Worm (Caenorhabditis elegans): Measurements from ENCODE around the gene syx-5.

syx-5 gene

ce11 chrV:11789474-11789873 lies 24.8 kb downstream of the syx-5 start, which contains the start of gene D2023.1:
TSS of gene D2023.1 (plus strand) at chrV:11789550.
- TF ChIP-seq atf-7 (tag; optimal IDR thresholded peaks at IDR 0.05): no peak
- no peak for TF ChIP-seq hsf-1 (GFP tag; IDR thresholded peaks at IDR 0.05)
- TF ChIP-seq K11D2.4 (GFP tag; IDR thresholded peaks at IDR 0.05): no peak
- TF ChIP-seq pbrm-1 (GFP tag; IDR thresholded peaks at IDR 0.05): no peak
- no peak for TF ChIP-seq let-607 (tag; optimal IDR thresholded peaks at IDR 0.05)
- TF ChIP-seq sptf-2 (GFP tag; optimal IDR thresholded peaks at IDR 0.05): no peak

- TF ChIP-seq ets-4 (GFP tag; optimal IDR thresholded peaks at IDR 0.05) (no peak), ztf-25 (GFP tag; IDR thresholded peaks at IDR 0.05) (no peak), ZK185.1 (tag; optimal IDR thresholded peaks at IDR 0.05; ENCODE audit: poor library complexity, severe bottlenecking) (no peak), ceh-40 (GFP tag; IDR thresholded peaks at IDR 0.05) (no peak), attf-3 (GFP tag; conservative IDR thresholded peaks at IDR 0.05) (no peak), snpc-1.3 (tag; optimal IDR thresholded peaks at IDR 0.05; ENCODE audit: insufficient read depth) (no peak), ceh-79 (tag; optimal IDR thresholded peaks at IDR 0.05) (no peak), lsl-1 (GFP tag; optimal IDR thresholded peaks at IDR 0.05) (no peak), bed-2 (GFP tag; IDR thresholded peaks at IDR 0.05) (no peak), hrde-1 (tag; optimal IDR thresholded peaks at IDR 0.05; ENCODE audit: borderline replicate concordance) (no peak), fkh-3 (tag; optimal IDR thresholded peaks at IDR 0.05) (no peak), snpc-3.4 (tag; optimal IDR thresholded peaks at IDR 0.05) (no peak), B0336.3 (GFP tag; IDR thresholded peaks at IDR 0.05) (no peak), ztf-6 (GFP tag; IDR thresholded peaks at IDR 0.05) (no peak), ekl-4 (GFP tag; IDR thresholded peaks at IDR 0.05) (no peak)
Measured at ce11 chrV:11794172-11794571, 29.5 kb downstream of the syx-5 start.

ce11 chrV:11795352-11795751 lies 30.6 kb downstream of the syx-5 start:
- TF ChIP-seq lag-1 (GFP tag; IDR thresholded peaks at IDR 0.05) (no peak), Y67H2A.10 (GFP tag; conservative IDR thresholded peaks at IDR 0.05) (no peak), F52B5.7 (tag; optimal IDR thresholded peaks at IDR 0.05) (no peak), dox-1 (GFP tag; IDR thresholded peaks at IDR 0.05) (no peak), T07F8.4 (tag; optimal IDR thresholded peaks at IDR 0.05) (no peak), nfya-1 (tag; optimal IDR thresholded peaks at IDR 0.05; ENCODE audit: borderline replicate concordance, insufficient read depth) (no peak), madf-10 (tag; optimal IDR thresholded peaks at IDR 0.05) (no peak), ceh-40 (GFP tag; IDR thresholded peaks at IDR 0.05) (no peak), K12H6.12 (tag; optimal IDR thresholded peaks at IDR 0.05) (no peak), F22D6.2 (tag; optimal IDR thresholded peaks at IDR 0.05) (no peak), aptf-2 (GFP tag; conservative IDR thresholded peaks at IDR 0.05) (no peak), K11D2.4 (GFP tag; IDR thresholded peaks at IDR 0.05) (no peak), akir-1 (GFP tag; optimal IDR thresholded peaks at IDR 0.05) (no peak), repo-1 (tag; optimal IDR thresholded peaks at IDR 0.05) (no peak), hmg-20 (GFP tag; IDR thresholded peaks at IDR 0.05) (no peak), aptf-3 (GFP tag; IDR thresholded peaks at IDR 0.05) (no peak), lin-40 (tag; optimal IDR thresholded peaks at IDR 0.05) (no peak), T26A5.8 (tag; optimal IDR thresholded peaks at IDR 0.05) (no peak), pbrm-1 (GFP tag; IDR thresholded peaks at IDR 0.05) (no peak)
